Worm (Caenorhabditis elegans): Measurements from ENCODE around the gene K09F6.9.

The K09F6.9 gene

ce11 chrII:2305507-2305906 is 23.0 kb upstream of the K09F6.9 start:
- TF ChIP-seq nhr-76 (tag; optimal IDR thresholded peaks at IDR 0.05), result no peak
- no peak for TF ChIP-seq ces-1 (GFP tag; optimal IDR thresholded peaks at IDR 0.05)
- no peak for TF ChIP-seq ham-2 (GFP tag; optimal IDR thresholded peaks at IDR 0.05)
- TF ChIP-seq nhr-28 (tag; optimal IDR thresholded peaks at IDR 0.05), result no peak
- TF ChIP-seq mab-5 (tag; optimal IDR thresholded peaks at IDR 0.05), result no peak
- no peak for TF ChIP-seq snpc-4 (tag; optimal IDR thresholded peaks at IDR 0.05)
- TF ChIP-seq nhr-237 (tag; optimal IDR thresholded peaks at IDR 0.05), result no peak
- TF ChIP-seq drap-1 (GFP tag; optimal IDR thresholded peaks at IDR 0.05), result no peak
- no peak for TF ChIP-seq flh-1 (GFP tag; optimal IDR thresholded peaks at IDR 0.05)
- TF ChIP-seq tbx-8 (GFP tag; optimal IDR thresholded peaks at IDR 0.05), result no peak
- no peak for TF ChIP-seq nhr-2 (tag; optimal IDR thresholded peaks at IDR 0.05)
- no peak for TF ChIP-seq zip-8 (tag; optimal IDR thresholded peaks at IDR 0.05)
- TF ChIP-seq sptf-1 (tag; optimal IDR thresholded peaks at IDR 0.05), result no peak
- no peak for TF ChIP-seq lin-32 (GFP tag; optimal IDR thresholded peaks at IDR 0.05)
- no peak for TF ChIP-seq unc-39 (tag; optimal IDR thresholded peaks at IDR 0.05)
- no peak for TF ChIP-seq hlh-1 (tag; optimal IDR thresholded peaks at IDR 0.05)
- TF ChIP-seq unc-62 (GFP tag; optimal IDR thresholded peaks at IDR 0.05), result no peak
- TF ChIP-seq lin-13 (tag; optimal IDR thresholded peaks at IDR 0.05), result no peak
- TF ChIP-seq mls-2 (tag; optimal IDR thresholded peaks at IDR 0.05), result no peak

DNA sequence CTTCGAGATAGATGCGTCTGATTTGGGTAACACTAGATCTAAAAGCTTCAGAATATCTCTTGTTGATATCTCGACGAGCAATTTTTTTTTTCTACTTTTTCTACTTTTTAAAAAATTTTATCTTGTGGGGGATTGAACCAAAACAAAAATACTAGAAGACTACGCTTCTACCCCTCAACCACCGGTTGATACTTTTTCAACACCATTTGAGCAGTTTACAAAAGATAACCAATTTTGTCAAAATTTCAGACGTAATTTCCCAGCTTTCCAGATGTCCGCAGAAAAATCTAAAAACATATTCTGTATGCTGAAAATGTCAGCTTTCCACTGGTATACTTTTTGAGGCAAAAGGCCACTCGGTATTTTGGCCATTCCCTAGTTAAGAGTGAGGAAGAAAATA is 22.1 kb upstream of the K09F6.9 start:
- TF ChIP-seq nhr-28 (tag; optimal IDR thresholded peaks at IDR 0.05) (no peak), blmp-1 (tag; optimal IDR thresholded peaks at IDR 0.05) (no peak), sptf-1 (tag; optimal IDR thresholded peaks at IDR 0.05) (no peak), nhr-237 (tag; optimal IDR thresholded peaks at IDR 0.05) (no peak), ham-2 (GFP tag; optimal IDR thresholded peaks at IDR 0.05) (no peak), cnd-1 (tag; optimal IDR thresholded peaks at IDR 0.05) (no peak), drap-1 (GFP tag; optimal IDR thresholded peaks at IDR 0.05) (no peak), M03D4.4 (tag; optimal IDR thresholded peaks at IDR 0.05) (no peak), snpc-4 (tag; optimal IDR thresholded peaks at IDR 0.05) (no peak), elt-3 (tag; optimal IDR thresholded peaks at IDR 0.05) (no peak), nhr-12 (tag; optimal IDR thresholded peaks at IDR 0.05) (no peak), nhr-76 (tag; optimal IDR thresholded peaks at IDR 0.05) (no peak)

ce11 chrII:2302330-2302729 is 19.8 kb upstream of the K09F6.9 start, which contains the start of gene B0281.6:
Gene B0281.6, minus strand, starts transcription at chrII:2302430.
- TF ChIP-seq ztf-11 (tag; optimal IDR thresholded peaks at IDR 0.05) (no peak), ceh-39 (tag; optimal IDR thresholded peaks at IDR 0.05) (no peak), M03D4.4 (tag; optimal IDR thresholded peaks at IDR 0.05) (no peak), nhr-28 (tag; optimal IDR thresholded peaks at IDR 0.05) (no peak), lin-13 (tag; optimal IDR thresholded peaks at IDR 0.05) (no peak), snpc-4 (tag; optimal IDR thresholded peaks at IDR 0.05) (no peak), elt-3 (tag; optimal IDR thresholded peaks at IDR 0.05) (no peak), blmp-1 (tag; optimal IDR thresholded peaks at IDR 0.05) (no peak), ceh-83 (GFP tag; optimal IDR thresholded peaks at IDR 0.05) (no peak)

DNA sequence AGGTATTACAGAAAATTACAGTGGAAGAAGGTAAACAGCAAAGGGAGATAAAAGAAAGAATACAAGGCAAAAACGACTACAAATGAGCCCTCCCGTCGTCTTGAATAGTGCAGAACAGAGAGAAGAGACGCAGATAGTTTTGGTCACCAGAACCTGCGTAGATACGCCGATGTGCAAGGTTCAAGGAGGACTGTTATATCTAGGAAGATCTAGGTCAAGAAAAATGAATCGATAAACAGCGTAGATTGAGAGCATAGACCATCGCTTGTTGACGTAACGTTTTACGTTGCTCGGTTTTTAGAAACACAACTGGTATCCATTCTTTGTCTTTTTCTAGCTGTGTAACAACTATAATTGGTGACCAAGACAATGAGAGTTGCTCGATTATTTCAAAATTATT is 18.4 kb upstream of the K09F6.9 start, which contains the start of gene B0281.5:
B0281.5 (minus strand) TSS at position 101 of the 400 bp plus-strand sequence.
- TF ChIP-seq ceh-39 (tag; optimal IDR thresholded peaks at IDR 0.05), result peak; percentile 21
- no peak for TF ChIP-seq zip-8 (tag; optimal IDR thresholded peaks at IDR 0.05)
- TF ChIP-seq sptf-1 (tag; optimal IDR thresholded peaks at IDR 0.05), result no peak
- no peak for TF ChIP-seq M03D4.4 (tag; optimal IDR thresholded peaks at IDR 0.05)
- no peak for TF ChIP-seq mls-2 (tag; optimal IDR thresholded peaks at IDR 0.05)
- peak; percentile 37 for TF ChIP-seq nhr-2 (tag; optimal IDR thresholded peaks at IDR 0.05)
- TF ChIP-seq mep-1 (tag; optimal IDR thresholded peaks at IDR 0.05), result no peak
- no peak for TF ChIP-seq pha-4 (tag; optimal IDR thresholded peaks at IDR 0.05)

- no peak for TF ChIP-seq snpc-4 (tag; optimal IDR thresholded peaks at IDR 0.05)
- no peak for TF ChIP-seq bed-3 (GFP tag; optimal IDR thresholded peaks at IDR 0.05)
- no peak for TF ChIP-seq unc-39 (tag; optimal IDR thresholded peaks at IDR 0.05)
Observed at ce11 chrII:2298742-2299141, 16.2 kb upstream of the K09F6.9 start, which contains the start of gene B0281.4. Gene B0281.4, minus strand, starts transcription at chrII:2298842.

- TF ChIP-seq nhr-12 (tag; optimal IDR thresholded peaks at IDR 0.05), result no peak
Observed at ce11 chrII:2295817-2296315, 13.4 kb upstream of the K09F6.9 start, which contains the start of gene fbxc-25. Gene fbxc-25, minus strand, starts transcription at chrII:2296265.
